Worm (Caenorhabditis elegans): ENCODE measurements around the gene Y43F8B.20.

DNA sequence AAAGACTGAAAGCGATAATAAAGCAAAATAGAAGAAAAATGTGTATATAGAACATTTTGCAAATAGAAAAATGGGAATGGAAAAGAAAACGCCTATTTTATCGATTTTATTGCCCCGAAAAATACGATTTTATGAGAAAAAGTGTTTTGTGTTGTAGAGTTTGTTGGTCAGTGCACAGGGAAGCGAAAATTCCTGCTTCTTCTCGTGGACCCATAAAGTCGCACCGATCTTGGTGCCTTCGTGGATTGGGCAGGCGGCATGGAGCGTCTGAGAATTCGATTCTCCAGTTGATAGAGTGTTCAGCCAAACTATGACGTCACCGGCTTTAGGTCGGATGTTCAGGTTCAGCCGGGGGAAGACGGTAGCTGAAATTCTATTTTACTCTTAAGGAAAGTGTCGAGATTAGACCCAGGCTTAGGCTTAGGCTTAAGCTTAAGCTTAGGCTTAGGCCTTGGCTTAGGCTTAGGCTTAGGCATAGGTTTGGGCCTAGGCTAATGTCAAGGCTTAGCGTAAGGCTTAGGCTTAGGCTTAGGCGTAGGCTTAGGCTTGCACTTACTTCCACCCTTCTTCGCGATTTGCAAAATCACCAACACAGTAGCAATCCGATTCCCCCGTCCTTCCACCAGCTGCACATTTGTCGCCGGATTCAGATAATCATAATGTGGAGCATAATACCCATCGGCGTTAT is 37.2 kb downstream of the Y43F8B.20 start, which contains the start of gene Y43F8B.19:
- TF ChIP-seq mep-1 (tag; optimal IDR thresholded peaks at IDR 0.05): no peak
- TF ChIP-seq snpc-4 (tag; optimal IDR thresholded peaks at IDR 0.05): no peak
- TF ChIP-seq drap-1 (GFP tag; optimal IDR thresholded peaks at IDR 0.05): no peak
- TF ChIP-seq pha-4 (tag; optimal IDR thresholded peaks at IDR 0.05): no peak
- no peak for TF ChIP-seq blmp-1 (tag; optimal IDR thresholded peaks at IDR 0.05)
- no peak for TF ChIP-seq elt-3 (tag; optimal IDR thresholded peaks at IDR 0.05)
